Fruit fly (Drosophila melanogaster) whole organism, embryonic: ENCODE results near the gene CG13048.
A peak's percentile ranks its signal among the peaks of the same experiment; 100 is the strongest.

ENCODE experiments used
- Blimp-1 ChIP-seq: fragments of 200-800 bp; sonication (Bioruptor generic); optimal IDR thresholded peaks from 3 replicates; lab custom pipeline; 2018; ENCODE audit warnings: missing biosample characterization, missing genetic modification characterization, mild to moderate bottlenecking, moderate library complexity, missing genetic modification reagents
- CG10267 ChIP-seq: fragments of 200-800 bp; sonication (Bioruptor generic); optimal IDR thresholded peaks from 2 replicates; lab custom pipeline; 2018; ENCODE audit warnings: missing biosample characterization, mild to moderate bottlenecking, missing genetic modification characterization, moderate library complexity
- CG12299 ChIP-seq: fragments of 200-800 bp; sonication (Bioruptor generic); optimal IDR thresholded peaks from 2 replicates; lab custom pipeline; 2018; ENCODE audit warnings: missing biosample characterization, mild to moderate bottlenecking, missing genetic modification characterization
- CG13775 ChIP-seq: fragments of 200-800 bp; sonication (Bioruptor generic); optimal IDR thresholded peaks from 3 replicates; lab custom pipeline; 2017; ENCODE audit warnings: missing biosample characterization, mild to moderate bottlenecking, missing genetic modification characterization
- CG15601 ChIP-seq: fragments of 200-800 bp; sonication (Bioruptor generic); optimal IDR thresholded peaks from 3 replicates; lab custom pipeline; 2019; ENCODE audit warnings: missing biosample characterization, mild to moderate bottlenecking, missing genetic modification characterization, moderate library complexity
- CG16779 ChIP-seq: fragments of 200-800 bp; sonication (Bioruptor generic); IDR thresholded peaks from 2 replicates; pipeline ENCODE4 v1.3.6; 2022; ENCODE audit warnings: missing biosample characterization, missing genetic modification characterization
- CG1832 ChIP-seq: fragments of 200-800 bp; sonication (Bioruptor generic); optimal IDR thresholded peaks from 2 replicates; lab custom pipeline; 2017; ENCODE audit warnings: missing biosample characterization, mild to moderate bottlenecking, missing genetic modification characterization, inconsistent platforms
- CG34376 ChIP-seq: fragments of 200-800 bp; sonication (Bioruptor generic); optimal IDR thresholded peaks from 2 replicates; lab custom pipeline; 2018; ENCODE audit warnings: missing biosample characterization, mild to moderate bottlenecking, missing genetic modification characterization
- CG4424 ChIP-seq: fragments of 200-800 bp; sonication (Bioruptor generic); optimal IDR thresholded peaks from 3 replicates; lab custom pipeline; 2016; ENCODE audit warnings: missing biosample characterization, missing genetic modification characterization
- CG7745 ChIP-seq: fragments of 200-800 bp; sonication (Bioruptor generic); optimal IDR thresholded peaks from 2 replicates; lab custom pipeline; 2018; ENCODE audit warnings: missing biosample characterization, mild to moderate bottlenecking, missing genetic modification characterization, moderate library complexity
- CG7786 ChIP-seq: fragments of 200-800 bp; sonication (Bioruptor generic); optimal IDR thresholded peaks from 2 replicates; lab custom pipeline; 2016; ENCODE audit warnings: missing biosample characterization, missing genetic modification characterization
- D ChIP-seq, 2 experiments: fragments of 200-800 bp in 1 of 2; fragments of >200 bp in 1 of 2; sonication (Bioruptor generic) in 1 of 2; optimal IDR thresholded peaks; 2 replicates in 1 of 2; 3 replicates in 1 of 2; lab custom pipeline; 2017; ENCODE audit warnings: mild to moderate bottlenecking in 1 of 2, missing biosample characterization in 1 of 2, missing genetic modification characterization in 1 of 2, missing genetic modification reagents in 1 of 2
- D19B ChIP-seq: fragments of 200-800 bp; sonication (Bioruptor generic); optimal IDR thresholded peaks from 2 replicates; lab custom pipeline; 2017; ENCODE audit warnings: missing biosample characterization, mild to moderate bottlenecking, missing genetic modification characterization
- Dfd ChIP-seq, 2 experiments: fragments of >200 bp; optimal IDR thresholded peaks; 2 replicates each; lab custom pipeline; 2017; ENCODE audit warnings: missing biosample characterization in 2 of 2, missing genetic modification characterization in 2 of 2
- Dip3 ChIP-seq: fragments of 200-800 bp; sonication (Bioruptor generic); optimal IDR thresholded peaks from 3 replicates; lab custom pipeline; 2016; ENCODE audit warnings: missing biosample characterization, missing genetic modification characterization
- Dref ChIP-seq: fragments of 200-800 bp; sonication (Bioruptor generic); IDR thresholded peaks from 2 replicates; pipeline ENCODE4 v1.3.6; 2022; ENCODE audit warnings: missing biosample characterization, missing genetic modification characterization
- Ets65A ChIP-seq: fragments of 200-800 bp; sonication (Bioruptor generic); peaks from one replicate; lab custom pipeline; 2016; ENCODE audit warnings: missing biosample characterization, missing genetic modification characterization
- NC2α ChIP-seq: fragments of 200-800 bp; sonication (Bioruptor generic); optimal IDR thresholded peaks from 2 replicates; lab custom pipeline; 2016; ENCODE audit warnings: missing biosample characterization, missing genetic modification characterization
- PHDP ChIP-seq: fragments of 200-800 bp; sonication (Bioruptor generic); optimal IDR thresholded peaks from 3 replicates; lab custom pipeline; 2018; ENCODE audit warnings: missing biosample characterization, mild to moderate bottlenecking, missing genetic modification characterization, moderate library complexity
- al ChIP-seq: fragments of 200-800 bp; sonication (Bioruptor generic); IDR thresholded peaks from 2 replicates; pipeline ENCODE4 v1.3.6; 2022; ENCODE audit warnings: missing biosample characterization, missing genetic modification characterization
- chinmo ChIP-seq: fragments of 200-800 bp; sonication (Bioruptor generic); IDR thresholded peaks from 4 replicates; pipeline ENCODE4 v1.3.6; 2022; ENCODE audit warnings: missing biosample characterization, missing genetic modification characterization; ENCODE audit not compliant: partially characterized antibody
- dm ChIP-seq: fragments of 200-800 bp; sonication (Bioruptor generic); optimal IDR thresholded peaks from 3 replicates; lab custom pipeline; 2016; ENCODE audit warnings: missing biosample characterization, missing genetic modification characterization
- fd96Cb ChIP-seq: fragments of 200-800 bp; sonication (Bioruptor generic); optimal IDR thresholded peaks from 2 replicates; lab custom pipeline; 2018; ENCODE audit warnings: missing biosample characterization, mild to moderate bottlenecking, missing genetic modification characterization, moderate library complexity
- prd ChIP-seq, 3 experiments: fragments of >200 bp in 2 of 3; fragments of 200-800 bp in 1 of 3; sonication (Bioruptor generic) in 1 of 3; optimal IDR thresholded peaks in 2 of 3; IDR thresholded peaks in 1 of 3; 2 replicates in 2 of 3; 3 replicates in 1 of 3; pipeline versions ENCODE4 v1.3.6 to Lab custom; 2017 to 2022; ENCODE audit warnings: missing biosample characterization in 1 of 3, missing genetic modification characterization in 1 of 3
- scrt ChIP-seq: fragments of 200-800 bp; sonication (Bioruptor generic); optimal IDR thresholded peaks from 2 replicates; lab custom pipeline; 2018; ENCODE audit warnings: missing biosample characterization, mild to moderate bottlenecking, missing genetic modification characterization, moderate library complexity
- sens ChIP-seq: fragments of 200-800 bp; sonication (Bioruptor generic); peaks from one replicate; lab custom pipeline; 2016; ENCODE audit warnings: missing biosample characterization, missing genetic modification characterization
- sqz ChIP-seq: fragments of 200-800 bp; sonication (Bioruptor generic); optimal IDR thresholded peaks from 3 replicates; lab custom pipeline; 2018; ENCODE audit warnings: missing biosample characterization, mild to moderate bottlenecking, missing genetic modification characterization
- unc-4 ChIP-seq: fragments of 200-800 bp; sonication (Bioruptor generic); IDR thresholded peaks from 2 replicates; pipeline ENCODE4 v1.3.6; 2022; ENCODE audit warnings: missing biosample characterization, missing genetic modification characterization; ENCODE audit not compliant: partially characterized antibody
- vvl ChIP-seq: fragments of 200-800 bp; sonication (Bioruptor generic); IDR thresholded peaks from 2 replicates; pipeline ENCODE4 v1.3.6; 2022; ENCODE audit warnings: missing biosample characterization, missing genetic modification characterization

The CG13048 gene

DNA sequence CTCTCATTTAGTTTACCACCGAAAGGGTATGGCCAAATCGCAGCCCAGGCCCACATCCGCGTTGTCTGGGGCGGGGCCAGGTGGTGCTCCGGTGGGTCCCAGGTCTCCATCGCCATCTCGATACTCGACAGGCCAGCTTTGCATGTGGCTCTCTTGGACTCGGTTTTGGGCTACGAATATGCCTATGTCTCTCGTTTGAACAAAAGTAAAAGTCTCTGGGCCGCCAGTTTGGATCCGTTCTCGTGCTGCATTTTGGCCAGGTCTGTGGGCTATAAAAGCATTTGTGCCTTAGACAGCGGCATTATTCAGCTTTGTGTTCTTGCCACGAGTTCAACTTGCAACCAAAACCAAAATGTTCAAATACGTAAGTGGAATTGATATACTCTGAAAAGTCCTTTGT, 6.6 kb downstream of the CG13048 start, which contains the start of gene CG13065:
TSS of gene CG13065 (plus strand) at position 301 of the 400 bp plus-strand sequence.
- TF ChIP-seq CG7745 (tag; lab: Kevin White, UChicago) (no peak), D19B (GFP tag; lab: Kevin White, UChicago) (no peak), sqz (no peak), chinmo (GFP tag; lab: Robert Waterston, UW) (no peak), CG15601 (tag; lab: Kevin White, UChicago) (no peak), CG12299 (tag; lab: Kevin White, UChicago) (no peak), Dip3 (GFP tag; lab: Kevin White, UChicago) (no peak), D (optimal IDR thresholded peaks at IDR 0.05; lab: Kevin White, UChicago) (no peak), D (GFP tag; optimal IDR thresholded peaks at IDR 0.05; lab: Kevin White, UChicago) (no peak)

DNA sequence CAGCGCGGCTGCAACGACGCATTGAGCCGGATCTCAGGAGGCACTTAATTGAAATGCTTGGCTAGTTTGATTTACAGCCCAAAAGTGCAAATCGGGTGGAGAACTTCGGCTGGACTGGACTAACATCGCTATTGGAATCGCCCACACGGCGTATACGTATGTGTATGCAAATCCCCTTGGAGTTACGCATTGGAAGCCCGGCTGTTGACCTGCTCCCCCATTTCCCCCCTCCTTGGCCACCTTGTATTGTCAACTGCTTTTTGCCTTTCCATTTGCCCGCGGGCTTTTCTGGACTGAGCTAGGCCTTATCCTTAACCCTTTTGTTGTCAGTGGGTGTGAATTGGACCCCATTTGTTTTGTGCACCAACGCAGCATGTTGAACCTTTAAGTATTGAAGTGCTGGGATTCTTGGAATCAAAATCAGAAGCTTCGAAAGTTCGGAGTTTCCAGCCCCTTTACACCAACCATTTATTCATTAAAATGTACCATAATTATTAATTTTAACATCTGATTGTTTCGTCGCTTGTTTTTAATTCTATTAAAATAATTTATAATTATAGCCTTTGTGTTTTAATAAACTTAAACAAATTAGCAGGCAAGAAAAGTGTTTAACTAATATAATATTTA, 8.2 kb downstream of the CG13048 start:
- no peak for TF ChIP-seq CG1832 (GFP tag; lab: Kevin White, UChicago)
- TF ChIP-seq CG10267 (tag; lab: Kevin White, UChicago): no peak
- no peak for TF ChIP-seq CG7786 (GFP tag; lab: Kevin White, UChicago)
- TF ChIP-seq Dref (GFP tag; lab: Robert Waterston, UW): 0 out of 2 replicates have a peak, but pooled peaks have one; percentile 9
- no peak for TF ChIP-seq CG13775
- TF ChIP-seq al: no peak
- no peak for TF ChIP-seq dm (GFP tag; lab: Kevin White, UChicago)
- peak; percentile 11 for TF ChIP-seq Ets65A
- TF ChIP-seq CG4424 (GFP tag; lab: Kevin White, UChicago): no peak
- TF ChIP-seq unc-4 (GFP tag; lab: Robert Waterston, UW): no peak
- TF ChIP-seq scrt: no peak

DNA sequence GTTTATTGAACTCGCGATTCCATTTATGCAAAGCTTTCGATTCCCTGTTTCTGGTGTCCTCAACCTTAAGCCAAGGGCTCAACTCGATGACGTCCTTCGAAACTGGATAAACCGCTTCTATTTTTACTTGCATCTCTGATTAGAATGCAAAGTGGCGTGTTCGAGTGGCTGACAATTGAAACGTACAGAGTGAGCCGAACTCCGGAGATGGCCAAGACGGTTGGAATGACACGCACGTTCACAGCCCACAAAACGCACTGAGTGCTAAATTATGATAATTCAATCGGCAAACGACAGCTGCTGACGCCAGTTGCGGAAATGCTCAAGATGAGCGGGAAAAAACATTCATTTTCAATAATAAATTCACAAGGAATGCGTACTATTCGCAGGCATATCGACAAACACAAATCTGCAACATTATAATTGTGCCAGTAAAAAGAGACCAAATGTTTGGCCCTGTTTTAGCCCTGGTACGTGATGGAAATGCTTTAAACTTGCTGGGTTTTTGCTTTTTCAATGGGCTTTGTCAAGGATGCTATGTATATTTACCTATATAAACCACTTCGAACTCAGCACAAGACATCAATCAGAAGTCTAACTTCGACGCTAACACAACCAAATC, 11.3 kb downstream of the CG13048 start, which contains the start of gene CG13066:
TSS of gene CG13066 (plus strand) at position 572 of the 622 bp plus-strand sequence.
- TF ChIP-seq sens (peak; percentile 52), vvl (peak; percentile 37; the same call in 1 of the 2 replicates), PHDP (tag; lab: Kevin White, UChicago) (no peak), chinmo (GFP tag; lab: Robert Waterston, UW) (0 out of 4 replicates have a peak, but pooled peaks have one; percentile 48), CG16779 (no peak)

DNA sequence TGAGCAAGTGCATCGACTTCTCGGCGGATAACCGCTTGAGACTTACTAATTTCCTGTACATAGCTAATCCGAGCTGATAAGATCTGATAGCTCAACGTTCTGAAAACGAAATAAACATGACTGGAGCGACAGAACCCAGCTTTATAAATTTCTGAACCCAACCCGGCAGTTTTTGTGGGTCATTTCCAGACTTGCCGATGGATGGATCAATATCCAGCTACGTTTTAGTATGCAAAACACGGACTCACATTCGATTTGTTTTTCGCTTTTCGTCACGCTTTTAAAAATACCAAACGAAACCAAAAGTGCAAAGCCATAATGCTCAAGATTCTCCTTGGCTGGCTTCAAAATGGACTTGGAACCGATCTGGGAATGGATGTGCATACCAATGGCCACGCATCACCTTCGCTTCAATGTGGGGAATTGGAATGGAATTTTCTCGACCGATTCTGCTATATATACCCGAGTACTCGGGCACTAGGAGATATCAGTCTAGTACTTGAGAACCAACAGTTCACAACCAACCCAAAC, 12.9 kb downstream of the CG13048 start, which contains the start of the genes CG34248 and CG13067:
TSS of gene CG34248 (minus strand) at position 101 of the 531 bp plus-strand sequence.
TSS of gene CG13067 (plus strand) at position 481 of the 531 bp plus-strand sequence.
- TF ChIP-seq prd (optimal IDR thresholded peaks at IDR 0.05; lab: Kevin White, UChicago) (no peak), prd (GFP tag; IDR thresholded peaks at IDR 0.05; lab: Robert Waterston, UW) (no peak), CG34376 (GFP tag; lab: Kevin White, UChicago) (no peak), Dfd (GFP tag; optimal IDR thresholded peaks at IDR 0.05; lab: Kevin White, UChicago) (no peak), NC2α (GFP tag; lab: Kevin White, UChicago) (no peak), fd96Cb (tag; lab: Kevin White, UChicago) (no peak), Blimp-1 (GFP tag; lab: Kevin White, UChicago) (peak; percentile 80), vvl (peak; percentile 25; the same call in 1 of the 2 replicates)
